Worm (Caenorhabditis elegans) whole organism, L2 larva: Measurements from ENCODE around the gene inf-1.

Experiments
- C34F6.9 ChIP-seq: fragments of 150-350 bp; optimal IDR thresholded peaks from 2 replicates; lab custom pipeline; 2014; ENCODE audit warnings: missing biosample characterization, missing genetic modification characterization
- F13H6.1 ChIP-seq: sonication (generic microtip); optimal IDR thresholded peaks from 2 replicates; lab custom pipeline; 2016; ENCODE audit warnings: missing genetic modification characterization, missing compliant biosample characterization
- R02D3.7 ChIP-seq: fragments of 150-350 bp; optimal IDR thresholded peaks from 2 replicates; lab custom pipeline; 2014; ENCODE audit warnings: missing biosample characterization, missing genetic modification characterization
- ZK546.5 ChIP-seq: sonication (generic microtip); optimal IDR thresholded peaks from 2 replicates; lab custom pipeline; 2017; ENCODE audit warnings: missing biosample characterization, missing genetic modification characterization
- alr-1 ChIP-seq: fragments of 150-350 bp; optimal IDR thresholded peaks from 2 replicates; lab custom pipeline; 2014; ENCODE audit warnings: missing biosample characterization, missing genetic modification characterization
- aly-2 ChIP-seq: fragments of 150-350 bp; optimal IDR thresholded peaks from 2 replicates; lab custom pipeline; 2014; ENCODE audit warnings: missing biosample characterization, missing genetic modification characterization
- ama-1 ChIP-seq: fragments of 150-350 bp; optimal IDR thresholded peaks from 2 replicates; lab custom pipeline; 2018; ENCODE audit warnings: inconsistent platforms
- blmp-1 ChIP-seq: sonication (generic microtip); optimal IDR thresholded peaks from 2 replicates; lab custom pipeline; 2017; ENCODE audit warnings: missing genetic modification characterization, mild to moderate bottlenecking, missing compliant biosample characterization, antibody characterized with exemption, moderate library complexity; ENCODE audit not compliant: insufficient read depth
- ceh-16 ChIP-seq: fragments of 150-350 bp; optimal IDR thresholded peaks from 2 replicates; lab custom pipeline; 2014; ENCODE audit warnings: missing biosample characterization, missing genetic modification characterization
- crh-2 ChIP-seq: sonication (generic microtip); optimal IDR thresholded peaks from 2 replicates; lab custom pipeline; 2017; ENCODE audit warnings: missing biosample characterization, missing genetic modification characterization
- egl-27 ChIP-seq: sonication (generic microtip); optimal IDR thresholded peaks from 3 replicates; lab custom pipeline; 2017; ENCODE audit warnings: missing biosample characterization, missing genetic modification reagents, missing genetic modification characterization
- elt-1 ChIP-seq: fragments of 150-350 bp; optimal IDR thresholded peaks from 2 replicates; lab custom pipeline; 2014; ENCODE audit warnings: missing biosample characterization, missing genetic modification characterization
- fos-1 ChIP-seq: fragments of 150-350 bp; optimal IDR thresholded peaks from 2 replicates; lab custom pipeline; 2014; ENCODE audit warnings: missing biosample characterization, missing genetic modification characterization
- gmeb-1 ChIP-seq: fragments of 150-350 bp; optimal IDR thresholded peaks from 2 replicates; lab custom pipeline; 2014; ENCODE audit warnings: missing biosample characterization, missing genetic modification characterization
- lin-11 ChIP-seq: fragments of 150-350 bp; sonication (generic microtip); optimal IDR thresholded peaks from 2 replicates; lab custom pipeline; 2014; ENCODE audit warnings: missing biosample characterization, missing genetic modification characterization, inconsistent platforms, mixed read lengths
- lin-13 ChIP-seq: fragments of 150-350 bp; optimal IDR thresholded peaks from 2 replicates; lab custom pipeline; 2014; ENCODE audit warnings: missing biosample characterization, missing genetic modification reagents, missing genetic modification characterization
- lin-39 ChIP-seq: fragments of 150-350 bp; optimal IDR thresholded peaks from 2 replicates; lab custom pipeline; 2014; ENCODE audit warnings: missing biosample characterization, missing genetic modification reagents, missing genetic modification characterization
- lsy-2 ChIP-seq, 2 experiments: fragments of 150-350 bp in 1 of 2; sonication (generic microtip) in 1 of 2; optimal IDR thresholded peaks; 2 replicates each; lab custom pipeline; 2014 to 2017; ENCODE audit warnings: missing biosample characterization in 2 of 2, missing genetic modification characterization in 2 of 2
- mdl-1 ChIP-seq, 2 experiments: fragments of 150-350 bp in 1 of 2; sonication (generic microtip) in 1 of 2; optimal IDR thresholded peaks; 2 replicates each; lab custom pipeline; 2017; ENCODE audit warnings: missing biosample characterization in 2 of 2, missing genetic modification characterization in 2 of 2
- nhr-10 ChIP-seq: sonication (generic microtip); optimal IDR thresholded peaks from 2 replicates; lab custom pipeline; 2017; ENCODE audit warnings: missing biosample characterization, missing genetic modification characterization
- nhr-11 ChIP-seq: fragments of 150-350 bp; optimal IDR thresholded peaks from 2 replicates; lab custom pipeline; 2014; ENCODE audit warnings: missing biosample characterization, missing genetic modification characterization
- nhr-12 ChIP-seq: fragments of 150-350 bp; optimal IDR thresholded peaks from 2 replicates; lab custom pipeline; 2014; ENCODE audit warnings: missing biosample characterization, missing genetic modification characterization
- nhr-129 ChIP-seq: fragments of 150-350 bp; optimal IDR thresholded peaks from 2 replicates; lab custom pipeline; 2014; ENCODE audit warnings: missing biosample characterization, missing genetic modification characterization
- nhr-21 ChIP-seq: fragments of 150-350 bp; optimal IDR thresholded peaks from 2 replicates; lab custom pipeline; 2014; ENCODE audit warnings: missing biosample characterization, missing genetic modification characterization
- nhr-23 ChIP-seq: fragments of 150-350 bp; optimal IDR thresholded peaks from 2 replicates; lab custom pipeline; 2014; ENCODE audit warnings: missing biosample characterization, missing genetic modification reagents, missing genetic modification characterization
- nhr-25 ChIP-seq: fragments of 150-350 bp; sonication (generic microtip); optimal IDR thresholded peaks from 3 replicates; lab custom pipeline; 2014; ENCODE audit warnings: missing biosample characterization, missing genetic modification characterization
- nhr-6 ChIP-seq: fragments of 150-350 bp; optimal IDR thresholded peaks from 2 replicates; lab custom pipeline; 2014; ENCODE audit warnings: missing biosample characterization, missing genetic modification characterization
- nhr-77 ChIP-seq: fragments of 150-350 bp; optimal IDR thresholded peaks from 2 replicates; lab custom pipeline; 2014; ENCODE audit warnings: missing biosample characterization, missing genetic modification characterization
- sem-4 ChIP-seq: fragments of 150-350 bp; optimal IDR thresholded peaks from 2 replicates; lab custom pipeline; 2014; ENCODE audit warnings: missing biosample characterization, missing genetic modification reagents, missing genetic modification characterization
- sma-3 ChIP-seq: sonication (generic microtip); optimal IDR thresholded peaks from 2 replicates; lab custom pipeline; 2016; ENCODE audit warnings: missing genetic modification reagents, missing genetic modification characterization, missing compliant biosample characterization
- sma-9 ChIP-seq, 2 experiments: fragments of 150-350 bp in 1 of 2; sonication (generic microtip) in 1 of 2; optimal IDR thresholded peaks; 2 replicates each; lab custom pipeline; 2014 to 2016; ENCODE audit warnings: missing genetic modification characterization in 2 of 2, mild to moderate bottlenecking in 1 of 2, missing biosample characterization in 1 of 2, missing compliant biosample characterization in 1 of 2, missing genetic modification reagents in 1 of 2, moderate library complexity in 1 of 2
- snpc-4 ChIP-seq: fragments of 150-350 bp; optimal IDR thresholded peaks from 2 replicates; lab custom pipeline; 2014; ENCODE audit warnings: missing biosample characterization, missing genetic modification characterization
- unc-55 ChIP-seq: fragments of 150-350 bp; sonication (generic microtip); optimal IDR thresholded peaks from 3 replicates; lab custom pipeline; 2014; ENCODE audit warnings: missing biosample characterization, missing genetic modification reagents, missing genetic modification characterization
- zag-1 ChIP-seq: fragments of 150-350 bp; optimal IDR thresholded peaks from 2 replicates; lab custom pipeline; 2014; ENCODE audit warnings: missing biosample characterization, missing genetic modification characterization
- ztf-1 ChIP-seq: fragments of 200-800 bp; sonication (Bioruptor generic); conservative IDR thresholded peaks from 2 replicates; pipeline ENCODE4 v1.3.6; 2022; ENCODE audit warnings: missing genetic modification characterization, missing compliant biosample characterization
- ztf-11 ChIP-seq: sonication (generic microtip); optimal IDR thresholded peaks from 2 replicates; lab custom pipeline; 2017; ENCODE audit warnings: missing biosample characterization, missing genetic modification characterization
- ztf-4 ChIP-seq: fragments of 150-350 bp; optimal IDR thresholded peaks from 2 replicates; lab custom pipeline; 2014; ENCODE audit warnings: missing biosample characterization, missing genetic modification characterization

The inf-1 gene

ce11 chrIII:6888999-6889824 is 40.7 kb upstream of the inf-1 start, which contains the start of the genes brd-1 and K04C2.2:
brd-1 (minus strand) TSS chrIII:6889504.
K04C2.2 (plus strand) TSS chrIII:6889774.
- TF ChIP-seq lsy-2 (tag; optimal IDR thresholded peaks at IDR 0.05; lab: Kevin White, UChicago) (peak in 1 of 2 experiments; percentile 56), zag-1 (tag; lab: Kevin White, UChicago) (no peak), unc-55 (GFP tag; lab: Kevin White, UChicago) (peak; percentile 30), gmeb-1 (peak; percentile 55)

- TF ChIP-seq nhr-129 (no peak), nhr-6 (tag; lab: Kevin White, UChicago) (no peak), ztf-4 (tag; lab: Kevin White, UChicago) (no peak), nhr-23 (tag; lab: Kevin White, UChicago) (no peak), sem-4 (tag; lab: Kevin White, UChicago) (no peak), sma-3 (GFP tag; lab: Kevin White, UChicago) (no peak), ceh-16 (tag; lab: Kevin White, UChicago) (no peak)
Observed at ce11 chrIII:6891560-6891959, 38.4 kb upstream of the inf-1 start, which contains the start of gene K04C2.5. K04C2.5 (minus strand) TSS chrIII:6891660.

- TF ChIP-seq snpc-4 (tag; lab: Kevin White, UChicago) (no peak), F13H6.1 (tag; lab: Kevin White, UChicago) (peak; percentile 82), lsy-2 (tag; optimal IDR thresholded peaks at IDR 0.05; lab: Kevin White, UChicago) (peak; percentile 17 to 82), elt-1 (no peak), alr-1 (no peak), ama-1 (lab: Kevin White, UChicago) (peak; percentile 9), egl-27 (tag; lab: Kevin White, UChicago) (peak; percentile 75), sma-9 (GFP tag; optimal IDR thresholded peaks at IDR 0.05; lab: Kevin White, UChicago) (peak; percentile 88), sma-9 (tag; optimal IDR thresholded peaks at IDR 0.05; lab: Kevin White, UChicago) (no peak), gmeb-1 (peak; percentile 62), nhr-10 (no peak), lin-39 (tag; lab: Kevin White, UChicago) (no peak), C34F6.9 (tag; lab: Kevin White, UChicago) (peak; percentile 70), R02D3.7 (tag; lab: Kevin White, UChicago) (no peak), nhr-25 (peak; percentile 56), crh-2 (tag; lab: Kevin White, UChicago) (peak; percentile 76), nhr-6 (tag; lab: Kevin White, UChicago) (peak; percentile 67), ztf-1 (GFP tag; lab: Robert Waterston, UW) (no peak), aly-2 (tag; lab: Kevin White, UChicago) (no peak), ceh-16 (tag; lab: Kevin White, UChicago) (no peak), sem-4 (tag; lab: Kevin White, UChicago) (peak; percentile 8), nhr-129 (peak; percentile 83), nhr-12 (tag; lab: Kevin White, UChicago) (no peak), lin-13 (GFP tag; lab: Kevin White, UChicago) (peak; percentile 14), sma-3 (GFP tag; lab: Kevin White, UChicago) (peak; percentile 68), blmp-1 (peak; percentile 32), nhr-21 (tag; lab: Kevin White, UChicago) (peak; percentile 82), fos-1 (tag; lab: Kevin White, UChicago) (peak; percentile 83)
- TF ChIP-seq, all 48 proteins: peak for 17
Observed at ce11 chrIII:6895166-6895565, 34.8 kb upstream of the inf-1 start.

ce11 chrIII:6895677-6896076 is 34.3 kb upstream of the inf-1 start:
- no peak for TF ChIP-seq nhr-10
- no peak for TF ChIP-seq F13H6.1 (tag; lab: Kevin White, UChicago)
- no peak for TF ChIP-seq crh-2 (tag; lab: Kevin White, UChicago)
- no peak for TF ChIP-seq gmeb-1
- no peak for TF ChIP-seq unc-55 (GFP tag; lab: Kevin White, UChicago)
- TF ChIP-seq ZK546.5 (tag; lab: Kevin White, UChicago), result no peak
- no peak for TF ChIP-seq ama-1 (lab: Kevin White, UChicago)
- no peak for TF ChIP-seq zag-1 (tag; lab: Kevin White, UChicago)
- no peak for TF ChIP-seq nhr-6 (tag; lab: Kevin White, UChicago)
- no peak for TF ChIP-seq lin-11 (tag; lab: Kevin White, UChicago)
- no peak for TF ChIP-seq ztf-11 (tag; lab: Kevin White, UChicago)
- TF ChIP-seq sem-4 (tag; lab: Kevin White, UChicago), result no peak
- no peak for TF ChIP-seq lin-13 (GFP tag; lab: Kevin White, UChicago)
- no peak for TF ChIP-seq nhr-77 (tag; lab: Kevin White, UChicago)
- TF ChIP-seq nhr-12 (tag; lab: Kevin White, UChicago), result no peak
- TF ChIP-seq lin-39 (tag; lab: Kevin White, UChicago), result no peak
- no peak for TF ChIP-seq mdl-1 (tag; optimal IDR thresholded peaks at IDR 0.05; lab: Kevin White, UChicago)
- TF ChIP-seq alr-1, result no peak
- TF ChIP-seq ztf-4 (tag; lab: Kevin White, UChicago), result no peak
- TF ChIP-seq nhr-11 (tag; lab: Kevin White, UChicago), result no peak
